Worm (Caenorhabditis elegans) whole organism, L4/young adult: ENCODE data around the gene unc-44.

ENCODE experiments used
- W03F9.2 ChIP-seq: fragments of 150-350 bp; optimal IDR thresholded peaks from 2 replicates; lab custom pipeline; 2014; ENCODE audit warnings: missing biosample characterization, missing genetic modification characterization
- dao-5 ChIP-seq: sonication (generic microtip); optimal IDR thresholded peaks from 2 replicates; lab custom pipeline; 2016; ENCODE audit warnings: missing genotype, missing genetic modification characterization, moderate library complexity, missing compliant biosample characterization

DNA sequence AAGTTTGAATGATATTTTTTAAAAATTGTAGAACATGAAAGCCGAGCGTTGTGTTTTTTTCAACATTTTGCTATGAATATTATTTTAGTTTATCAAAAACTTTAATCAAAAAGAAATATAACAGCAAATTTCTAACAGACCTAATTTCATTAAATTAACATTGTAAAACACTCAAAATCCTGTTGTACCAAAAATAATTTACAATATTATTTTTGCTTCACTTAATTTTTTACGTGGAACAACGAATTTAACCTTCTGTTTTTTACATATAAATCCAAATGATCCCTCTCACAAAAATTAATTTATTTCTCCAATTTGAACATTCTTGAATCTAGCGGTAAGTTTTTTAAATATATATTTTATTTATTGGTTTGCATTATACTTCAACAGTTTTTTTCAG is 41.3 kb upstream of the unc-44 start, which contains the start of gene H32C10.1:
- no peak for TF ChIP-seq dao-5 (tag; lab: Kevin White, UChicago)
- no peak for TF ChIP-seq W03F9.2
